Worm (Caenorhabditis elegans) whole organism, L2 larva: ENCODE data around the gene his-18.

Experiments used
- C34F6.9 ChIP-seq: fragments of 150-350 bp; optimal IDR thresholded peaks from 2 replicates; lab custom pipeline; 2014; ENCODE audit warnings: missing biosample characterization, missing genetic modification characterization
- F13H6.1 ChIP-seq: sonication (generic microtip); optimal IDR thresholded peaks from 2 replicates; lab custom pipeline; 2016; ENCODE audit warnings: missing genetic modification characterization, missing compliant biosample characterization
- R02D3.7 ChIP-seq: fragments of 150-350 bp; optimal IDR thresholded peaks from 2 replicates; lab custom pipeline; 2014; ENCODE audit warnings: missing biosample characterization, missing genetic modification characterization
- Y55F3AM.14 ChIP-seq: fragments of 200-800 bp; sonication (Bioruptor generic); optimal IDR thresholded peaks from 2 replicates; lab custom pipeline; 2018; ENCODE audit warnings: mild to moderate bottlenecking, missing genetic modification characterization, missing compliant biosample characterization
- ZK546.5 ChIP-seq: sonication (generic microtip); optimal IDR thresholded peaks from 2 replicates; lab custom pipeline; 2017; ENCODE audit warnings: missing biosample characterization, missing genetic modification characterization
- alr-1 ChIP-seq: fragments of 150-350 bp; optimal IDR thresholded peaks from 2 replicates; lab custom pipeline; 2014; ENCODE audit warnings: missing biosample characterization, missing genetic modification characterization
- ama-1 ChIP-seq: fragments of 150-350 bp; optimal IDR thresholded peaks from 2 replicates; lab custom pipeline; 2018; ENCODE audit warnings: inconsistent platforms
- blmp-1 ChIP-seq: sonication (generic microtip); optimal IDR thresholded peaks from 2 replicates; lab custom pipeline; 2017; ENCODE audit warnings: missing genetic modification characterization, mild to moderate bottlenecking, missing compliant biosample characterization, antibody characterized with exemption, moderate library complexity; ENCODE audit not compliant: insufficient read depth
- ceh-16 ChIP-seq: fragments of 150-350 bp; optimal IDR thresholded peaks from 2 replicates; lab custom pipeline; 2014; ENCODE audit warnings: missing biosample characterization, missing genetic modification characterization
- ceh-82 ChIP-seq: fragments of 150-350 bp; optimal IDR thresholded peaks from 2 replicates; lab custom pipeline; 2014; ENCODE audit warnings: missing biosample characterization, missing genetic modification characterization
- crh-2 ChIP-seq: sonication (generic microtip); optimal IDR thresholded peaks from 2 replicates; lab custom pipeline; 2017; ENCODE audit warnings: missing biosample characterization, missing genetic modification characterization
- dmd-4 ChIP-seq: sonication (generic microtip); optimal IDR thresholded peaks from 2 replicates; lab custom pipeline; 2017; ENCODE audit warnings: missing biosample characterization, missing genetic modification characterization
- egl-27 ChIP-seq: sonication (generic microtip); optimal IDR thresholded peaks from 3 replicates; lab custom pipeline; 2017; ENCODE audit warnings: missing biosample characterization, missing genetic modification reagents, missing genetic modification characterization
- elt-3 ChIP-seq: sonication (generic microtip); optimal IDR thresholded peaks from 2 replicates; lab custom pipeline; 2017; ENCODE audit warnings: missing biosample characterization, missing genetic modification characterization
- fos-1 ChIP-seq: fragments of 150-350 bp; optimal IDR thresholded peaks from 2 replicates; lab custom pipeline; 2014; ENCODE audit warnings: missing biosample characterization, missing genetic modification characterization
- gmeb-1 ChIP-seq: fragments of 150-350 bp; optimal IDR thresholded peaks from 2 replicates; lab custom pipeline; 2014; ENCODE audit warnings: missing biosample characterization, missing genetic modification characterization
- lin-11 ChIP-seq: fragments of 150-350 bp; sonication (generic microtip); optimal IDR thresholded peaks from 2 replicates; lab custom pipeline; 2014; ENCODE audit warnings: missing biosample characterization, missing genetic modification characterization, inconsistent platforms, mixed read lengths
- lin-13 ChIP-seq: fragments of 150-350 bp; optimal IDR thresholded peaks from 2 replicates; lab custom pipeline; 2014; ENCODE audit warnings: missing biosample characterization, missing genetic modification reagents, missing genetic modification characterization
- lin-39 ChIP-seq: fragments of 150-350 bp; optimal IDR thresholded peaks from 2 replicates; lab custom pipeline; 2014; ENCODE audit warnings: missing biosample characterization, missing genetic modification reagents, missing genetic modification characterization
- lsy-2 ChIP-seq, 2 experiments: fragments of 150-350 bp in 1 of 2; sonication (generic microtip) in 1 of 2; optimal IDR thresholded peaks; 2 replicates each; lab custom pipeline; 2014 to 2017; ENCODE audit warnings: missing biosample characterization in 2 of 2, missing genetic modification characterization in 2 of 2
- mab-5 ChIP-seq: fragments of 150-350 bp; optimal IDR thresholded peaks from 2 replicates; lab custom pipeline; 2014; ENCODE audit warnings: missing biosample characterization, missing genetic modification characterization
- mbf-1 ChIP-seq: sonication (generic microtip); optimal IDR thresholded peaks from 2 replicates; lab custom pipeline; 2017; ENCODE audit warnings: missing biosample characterization, missing genetic modification characterization
- nhr-10 ChIP-seq: sonication (generic microtip); optimal IDR thresholded peaks from 2 replicates; lab custom pipeline; 2017; ENCODE audit warnings: missing biosample characterization, missing genetic modification characterization
- nhr-11 ChIP-seq: fragments of 150-350 bp; optimal IDR thresholded peaks from 2 replicates; lab custom pipeline; 2014; ENCODE audit warnings: missing biosample characterization, missing genetic modification characterization
- nhr-129 ChIP-seq: fragments of 150-350 bp; optimal IDR thresholded peaks from 2 replicates; lab custom pipeline; 2014; ENCODE audit warnings: missing biosample characterization, missing genetic modification characterization
- nhr-21 ChIP-seq: fragments of 150-350 bp; optimal IDR thresholded peaks from 2 replicates; lab custom pipeline; 2014; ENCODE audit warnings: missing biosample characterization, missing genetic modification characterization
- nhr-23 ChIP-seq: fragments of 150-350 bp; optimal IDR thresholded peaks from 2 replicates; lab custom pipeline; 2014; ENCODE audit warnings: missing biosample characterization, missing genetic modification reagents, missing genetic modification characterization
- nhr-237 ChIP-seq: fragments of 150-350 bp; optimal IDR thresholded peaks from 2 replicates; lab custom pipeline; 2014; ENCODE audit warnings: missing biosample characterization, missing genetic modification characterization
- nhr-25 ChIP-seq: fragments of 150-350 bp; sonication (generic microtip); optimal IDR thresholded peaks from 3 replicates; lab custom pipeline; 2014; ENCODE audit warnings: missing biosample characterization, missing genetic modification characterization
- nhr-6 ChIP-seq: fragments of 150-350 bp; optimal IDR thresholded peaks from 2 replicates; lab custom pipeline; 2014; ENCODE audit warnings: missing biosample characterization, missing genetic modification characterization
- nhr-77 ChIP-seq: fragments of 150-350 bp; optimal IDR thresholded peaks from 2 replicates; lab custom pipeline; 2014; ENCODE audit warnings: missing biosample characterization, missing genetic modification characterization
- peb-1 ChIP-seq: fragments of 150-350 bp; optimal IDR thresholded peaks from 2 replicates; lab custom pipeline; 2014; ENCODE audit warnings: missing biosample characterization, missing genetic modification characterization
- sem-4 ChIP-seq: fragments of 150-350 bp; optimal IDR thresholded peaks from 2 replicates; lab custom pipeline; 2014; ENCODE audit warnings: missing biosample characterization, missing genetic modification reagents, missing genetic modification characterization
- sma-3 ChIP-seq: sonication (generic microtip); optimal IDR thresholded peaks from 2 replicates; lab custom pipeline; 2016; ENCODE audit warnings: missing genetic modification reagents, missing genetic modification characterization, missing compliant biosample characterization
- sma-9 ChIP-seq, 2 experiments: fragments of 150-350 bp in 1 of 2; sonication (generic microtip) in 1 of 2; optimal IDR thresholded peaks; 2 replicates each; lab custom pipeline; 2014 to 2016; ENCODE audit warnings: missing genetic modification characterization in 2 of 2, mild to moderate bottlenecking in 1 of 2, missing biosample characterization in 1 of 2, missing compliant biosample characterization in 1 of 2, missing genetic modification reagents in 1 of 2, moderate library complexity in 1 of 2
- snpc-4 ChIP-seq: fragments of 150-350 bp; optimal IDR thresholded peaks from 2 replicates; lab custom pipeline; 2014; ENCODE audit warnings: missing biosample characterization, missing genetic modification characterization
- unc-39 ChIP-seq: fragments of 150-350 bp; optimal IDR thresholded peaks from 2 replicates; lab custom pipeline; 2014; ENCODE audit warnings: missing biosample characterization, missing genetic modification characterization
- unc-62 ChIP-seq: fragments of 150-350 bp; optimal IDR thresholded peaks from 2 replicates; lab custom pipeline; 2014; ENCODE audit warnings: missing biosample characterization, missing genetic modification reagents, missing genetic modification characterization
- zag-1 ChIP-seq: fragments of 150-350 bp; optimal IDR thresholded peaks from 2 replicates; lab custom pipeline; 2014; ENCODE audit warnings: missing biosample characterization, missing genetic modification characterization
- ztf-1 ChIP-seq: fragments of 200-800 bp; sonication (Bioruptor generic); conservative IDR thresholded peaks from 2 replicates; pipeline ENCODE4 v1.3.6; 2022; ENCODE audit warnings: missing genetic modification characterization, missing compliant biosample characterization
- ztf-11 ChIP-seq: sonication (generic microtip); optimal IDR thresholded peaks from 2 replicates; lab custom pipeline; 2017; ENCODE audit warnings: missing biosample characterization, missing genetic modification characterization
- ztf-4 ChIP-seq: fragments of 150-350 bp; optimal IDR thresholded peaks from 2 replicates; lab custom pipeline; 2014; ENCODE audit warnings: missing biosample characterization, missing genetic modification characterization

his-18 gene

ce11 chrV:8936184-8936589 is 38.2 kb downstream of the his-18 start, which contains the start of gene unc-23:
unc-23 (plus strand) TSS chrV:8936359.
- TF ChIP-seq snpc-4 (tag; lab: Kevin White, UChicago) (no peak), alr-1 (tag; lab: Kevin White, UChicago) (no peak), Y55F3AM.14 (GFP tag; lab: Kevin White, UChicago) (peak; percentile 51), dmd-4 (no peak), lin-11 (peak; percentile 37), ZK546.5 (tag; lab: Kevin White, UChicago) (no peak), sma-9 (GFP tag; optimal IDR thresholded peaks at IDR 0.05; lab: Kevin White, UChicago) (peak; percentile 89), sma-9 (tag; optimal IDR thresholded peaks at IDR 0.05; lab: Kevin White, UChicago) (no peak), unc-39 (no peak), ztf-11 (no peak), sma-3 (GFP tag; lab: Kevin White, UChicago) (peak; percentile 97), nhr-10 (no peak), lsy-2 (tag; optimal IDR thresholded peaks at IDR 0.05; lab: Kevin White, UChicago) (peak; percentile 60 to 73), peb-1 (tag; lab: Kevin White, UChicago) (no peak), blmp-1 (tag; lab: Kevin White, UChicago) (peak; percentile 91), ztf-4 (tag; lab: Kevin White, UChicago) (peak; percentile 65), R02D3.7 (tag; lab: Kevin White, UChicago) (no peak), nhr-23 (tag; lab: Kevin White, UChicago) (no peak), nhr-11 (tag; lab: Kevin White, UChicago) (no peak), ztf-1 (GFP tag; lab: Robert Waterston, UW) (no peak), gmeb-1 (tag; lab: Kevin White, UChicago) (peak; percentile 76), mbf-1 (tag; lab: Kevin White, UChicago) (no peak), nhr-25 (tag; lab: Kevin White, UChicago) (peak; percentile 86), nhr-21 (tag; lab: Kevin White, UChicago) (peak; percentile 77), lin-13 (GFP tag; lab: Kevin White, UChicago) (peak; percentile 50), nhr-237 (tag; lab: Kevin White, UChicago) (no peak), unc-62 (GFP tag; lab: Kevin White, UChicago) (no peak), ceh-16 (tag; lab: Kevin White, UChicago) (peak; percentile 59), nhr-129 (tag; lab: Kevin White, UChicago) (peak; percentile 80), F13H6.1 (tag; lab: Kevin White, UChicago) (peak; percentile 94), nhr-77 (tag; lab: Kevin White, UChicago) (peak; percentile 56), mab-5 (tag; lab: Kevin White, UChicago) (no peak), crh-2 (tag; lab: Kevin White, UChicago) (peak; percentile 82), lin-39 (no peak), sem-4 (tag; lab: Kevin White, UChicago) (peak; percentile 95), nhr-6 (peak; percentile 72), egl-27 (peak; percentile 68), ama-1 (lab: Kevin White, UChicago) (no peak), ceh-82 (tag; lab: Kevin White, UChicago) (no peak), fos-1 (tag; lab: Kevin White, UChicago) (peak; percentile 89), C34F6.9 (tag; lab: Kevin White, UChicago) (peak; percentile 54), zag-1 (tag; lab: Kevin White, UChicago) (no peak)

- TF ChIP-seq fos-1 (tag; lab: Kevin White, UChicago) (peak; percentile 62), F13H6.1 (tag; lab: Kevin White, UChicago) (peak; percentile 5), C34F6.9 (tag; lab: Kevin White, UChicago) (peak; percentile 47), nhr-6 (peak; percentile 34), lsy-2 (tag; optimal IDR thresholded peaks at IDR 0.05; lab: Kevin White, UChicago) (peak in 1 of 2 experiments; percentile 10), ceh-16 (tag; lab: Kevin White, UChicago) (peak; percentile 48), R02D3.7 (tag; lab: Kevin White, UChicago) (no peak), nhr-77 (tag; lab: Kevin White, UChicago) (no peak), elt-3 (tag; lab: Kevin White, UChicago) (no peak), Y55F3AM.14 (GFP tag; lab: Kevin White, UChicago) (no peak), nhr-129 (tag; lab: Kevin White, UChicago) (peak; percentile 12), nhr-10 (no peak)
Observed at ce11 chrV:8936791-8937475, 38.9 kb downstream of the his-18 start.
